Worm (Caenorhabditis elegans): ENCODE measurements around the gene myo-3.

DNA sequence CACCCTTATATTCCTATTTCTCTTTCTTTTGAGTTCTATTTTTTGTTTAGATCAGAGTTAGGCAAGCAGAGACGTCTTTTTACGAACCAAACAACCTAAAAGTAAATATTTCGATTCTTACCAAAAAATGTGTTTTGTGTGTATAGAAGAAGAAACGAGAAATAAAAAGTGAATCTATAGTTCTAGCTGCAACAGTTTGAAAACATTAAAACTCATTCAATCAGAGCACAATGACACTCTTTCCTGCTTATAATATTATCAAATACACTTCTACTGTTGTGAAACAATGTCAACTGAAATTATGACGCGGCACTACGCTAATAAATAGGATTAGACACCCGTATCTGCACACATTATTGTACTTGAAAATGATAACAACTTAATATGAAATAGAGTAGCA lies 38.3 kb downstream of the myo-3 start, which contains the start of gene ZK836.3:
- TF ChIP-seq ztf-11 (tag; optimal IDR thresholded peaks at IDR 0.05): no peak
- TF ChIP-seq lin-13 (tag; optimal IDR thresholded peaks at IDR 0.05): no peak
- no peak for TF ChIP-seq zip-8 (tag; optimal IDR thresholded peaks at IDR 0.05)
- no peak for TF ChIP-seq snpc-4 (tag; optimal IDR thresholded peaks at IDR 0.05)
- TF ChIP-seq ces-1 (GFP tag; optimal IDR thresholded peaks at IDR 0.05): no peak
- TF ChIP-seq pha-4 (tag; optimal IDR thresholded peaks at IDR 0.05): no peak
- no peak for TF ChIP-seq unc-62 (GFP tag; optimal IDR thresholded peaks at IDR 0.05)
- no peak for TF ChIP-seq elt-3 (tag; optimal IDR thresholded peaks at IDR 0.05)
- no peak for TF ChIP-seq elt-1 (tag; optimal IDR thresholded peaks at IDR 0.05; ENCODE audit: borderline replicate concordance, insufficient read depth)
- TF ChIP-seq ceh-83 (GFP tag; optimal IDR thresholded peaks at IDR 0.05): no peak
- no peak for TF ChIP-seq nhr-237 (tag; optimal IDR thresholded peaks at IDR 0.05)
- TF ChIP-seq nhr-12 (tag; optimal IDR thresholded peaks at IDR 0.05): no peak
- TF ChIP-seq M03D4.4 (tag; optimal IDR thresholded peaks at IDR 0.05): no peak
